Worm (Caenorhabditis elegans) whole organism, L4/young adult: ENCODE data around the gene srd-44.
"Not testable (repeated sequence)": the region's sequence is repeated elsewhere in the genome, so short reads cannot be mapped to it uniquely, and the experiment has no call there.

ENCODE experiments used
- W03F9.2 ChIP-seq: fragments of 150-350 bp; optimal IDR thresholded peaks from 2 replicates; lab custom pipeline; 2014; ENCODE audit warnings: missing biosample characterization, missing genetic modification characterization
- dao-5 ChIP-seq: sonication (generic microtip); optimal IDR thresholded peaks from 2 replicates; lab custom pipeline; 2016; ENCODE audit warnings: missing genotype, missing genetic modification characterization, moderate library complexity, missing compliant biosample characterization
- him-1 ChIP-seq: sonication (generic microtip); optimal IDR thresholded peaks from 2 replicates; lab custom pipeline; 2016; ENCODE audit warnings: missing genotype, missing genetic modification reagents, missing genetic modification characterization, missing compliant biosample characterization

DNA sequence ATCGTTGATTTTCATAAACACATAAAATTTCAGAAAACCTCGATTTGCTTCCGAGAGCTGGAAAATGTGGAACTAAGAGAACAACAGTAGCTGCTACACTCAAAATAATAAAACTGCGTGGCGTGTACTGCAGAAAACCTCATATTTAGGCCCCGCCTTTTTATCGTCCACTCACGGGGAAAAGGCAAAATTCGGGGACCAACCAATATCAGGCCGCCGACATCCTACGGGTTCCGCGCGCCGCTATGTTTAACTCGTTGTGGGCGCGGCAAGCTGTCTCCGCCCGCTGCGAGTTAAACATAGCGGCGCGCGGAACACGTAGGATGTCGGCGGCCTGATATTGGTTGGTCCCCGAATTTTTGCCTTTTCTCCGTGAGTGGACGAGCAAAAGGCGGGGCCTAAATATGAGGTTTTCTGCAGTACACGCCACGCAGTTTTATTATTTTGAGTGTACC, 30.2 kb upstream of the srd-44 start, which contains the start of gene F17A2.16:
- TF ChIP-seq W03F9.2, him-1, dao-5 (tag; lab: Kevin White, UChicago): not testable (repeated sequence)
